Worm (Caenorhabditis elegans): Measurements from ENCODE around the gene K08D9.9.

K08D9.9 gene

ce11 chrV:3260075-3260474 is 23.6 kb upstream of the K08D9.9 start, which contains the start of gene srbc-5:
Gene srbc-5 (plus strand): TSS chrV:3260375.
- TF ChIP-seq him-1 (tag; optimal IDR thresholded peaks at IDR 0.05) (no peak), dao-5 (tag; optimal IDR thresholded peaks at IDR 0.05) (no peak), W03F9.2 (tag; optimal IDR thresholded peaks at IDR 0.05) (no peak)

ce11 chrV:3259168-3259622 is 22.7 kb upstream of the K08D9.9 start, which contains the start of gene T28A11.16:
Gene T28A11.16 (minus strand): TSS chrV:3259218.
- TF ChIP-seq him-1 (tag; optimal IDR thresholded peaks at IDR 0.05), result no peak
- no peak for TF ChIP-seq W03F9.2 (tag; optimal IDR thresholded peaks at IDR 0.05)

ce11 chrV:3257277-3257676 is 20.8 kb upstream of the K08D9.9 start, which contains the start of gene T28A11.22:
Gene T28A11.22 (plus strand): TSS chrV:3257577.
- TF ChIP-seq dao-5 (tag; optimal IDR thresholded peaks at IDR 0.05) (no peak), him-1 (tag; optimal IDR thresholded peaks at IDR 0.05) (no peak), W03F9.2 (tag; optimal IDR thresholded peaks at IDR 0.05) (no peak)

- TF ChIP-seq him-1 (tag; optimal IDR thresholded peaks at IDR 0.05) (no peak), W03F9.2 (tag; optimal IDR thresholded peaks at IDR 0.05) (no peak), dao-5 (tag; optimal IDR thresholded peaks at IDR 0.05) (no peak)
Measured at ce11 chrV:3256809-3257208, 20.3 kb upstream of the K08D9.9 start.

ce11 chrV:3256051-3256450 is 19.5 kb upstream of the K08D9.9 start, which contains the start of gene srt-63:
Gene srt-63 (minus strand): TSS chrV:3256151.
- TF ChIP-seq W03F9.2 (tag; optimal IDR thresholded peaks at IDR 0.05), result no peak
- no peak for TF ChIP-seq dao-5 (tag; optimal IDR thresholded peaks at IDR 0.05)
- TF ChIP-seq him-1 (tag; optimal IDR thresholded peaks at IDR 0.05), result no peak

- TF ChIP-seq him-1 (tag; optimal IDR thresholded peaks at IDR 0.05) (no peak), W03F9.2 (tag; optimal IDR thresholded peaks at IDR 0.05) (no peak), dao-5 (tag; optimal IDR thresholded peaks at IDR 0.05) (no peak)
Measured at ce11 chrV:3250153-3250552, 13.6 kb upstream of the K08D9.9 start, which contains the start of gene T28A11.13. Gene T28A11.13 (minus strand): TSS chrV:3250253.

ce11 chrV:3247515-3247914 is 11.0 kb upstream of the K08D9.9 start, which contains the start of gene srj-8:
Gene srj-8 (plus strand): TSS chrV:3247815.
- no peak for TF ChIP-seq him-1 (tag; optimal IDR thresholded peaks at IDR 0.05)
- no peak for TF ChIP-seq dao-5 (tag; optimal IDR thresholded peaks at IDR 0.05)
- no peak for TF ChIP-seq W03F9.2 (tag; optimal IDR thresholded peaks at IDR 0.05)

ce11 chrV:3244703-3245102 is 8.2 kb upstream of the K08D9.9 start, which contains the start of gene srj-7:
Gene srj-7 (plus strand): TSS chrV:3245003.
- TF ChIP-seq him-1 (tag; optimal IDR thresholded peaks at IDR 0.05) (no peak), dao-5 (tag; optimal IDR thresholded peaks at IDR 0.05) (no peak), W03F9.2 (tag; optimal IDR thresholded peaks at IDR 0.05) (no peak)

- TF ChIP-seq him-1 (tag; optimal IDR thresholded peaks at IDR 0.05), result no peak
- TF ChIP-seq dao-5 (tag; optimal IDR thresholded peaks at IDR 0.05), result no peak
- TF ChIP-seq W03F9.2 (tag; optimal IDR thresholded peaks at IDR 0.05), result no peak
Measured at ce11 chrV:3242984-3243383, 6.5 kb upstream of the K08D9.9 start, which contains the start of gene gst-23. Gene gst-23 (plus strand): TSS chrV:3243284.

- TF ChIP-seq him-1 (tag; optimal IDR thresholded peaks at IDR 0.05), result no peak
- TF ChIP-seq dao-5 (tag; optimal IDR thresholded peaks at IDR 0.05), result no peak
- TF ChIP-seq W03F9.2 (tag; optimal IDR thresholded peaks at IDR 0.05), result no peak
Measured at ce11 chrV:3241175-3241574, 4.7 kb upstream of the K08D9.9 start, which contains the start of gene srj-11. Gene srj-11 (plus strand): TSS chrV:3241424.

- TF ChIP-seq W03F9.2 (tag; optimal IDR thresholded peaks at IDR 0.05), result no peak
- no peak for TF ChIP-seq dao-5 (tag; optimal IDR thresholded peaks at IDR 0.05)
- TF ChIP-seq him-1 (tag; optimal IDR thresholded peaks at IDR 0.05), result no peak
Measured at ce11 chrV:3234887-3235286, 1.6 kb downstream of the K08D9.9 start, which contains the start of gene K08D9.6. Gene K08D9.6 (minus strand): TSS chrV:3234987.

- no peak for TF ChIP-seq W03F9.2 (tag; optimal IDR thresholded peaks at IDR 0.05)
- no peak for TF ChIP-seq him-1 (tag; optimal IDR thresholded peaks at IDR 0.05)
- TF ChIP-seq dao-5 (tag; optimal IDR thresholded peaks at IDR 0.05), result no peak
Measured at ce11 chrV:3230597-3230996, 5.9 kb downstream of the K08D9.9 start, which contains the start of gene K08D9.10. Gene K08D9.10 (plus strand): TSS chrV:3230897.

ce11 chrV:3230150-3230549 is 6.4 kb downstream of the K08D9.9 start:
- TF ChIP-seq dao-5 (tag; optimal IDR thresholded peaks at IDR 0.05) (no peak), W03F9.2 (tag; optimal IDR thresholded peaks at IDR 0.05) (no peak), him-1 (tag; optimal IDR thresholded peaks at IDR 0.05) (no peak)

ce11 chrV:3227373-3227772 is 9.1 kb downstream of the K08D9.9 start, which contains the start of gene K08D9.2:
Gene K08D9.2 (plus strand): TSS chrV:3227673.
- TF ChIP-seq W03F9.2 (tag; optimal IDR thresholded peaks at IDR 0.05), result no peak
- TF ChIP-seq dao-5 (tag; optimal IDR thresholded peaks at IDR 0.05), result no peak
- TF ChIP-seq him-1 (tag; optimal IDR thresholded peaks at IDR 0.05), result no peak

- TF ChIP-seq W03F9.2 (tag; optimal IDR thresholded peaks at IDR 0.05) (no peak), dao-5 (tag; optimal IDR thresholded peaks at IDR 0.05) (no peak), him-1 (tag; optimal IDR thresholded peaks at IDR 0.05) (no peak)
Measured at ce11 chrV:3218604-3219003, 17.9 kb downstream of the K08D9.9 start.

All from whole organism, L4/young adult.